Fruit fly (Drosophila melanogaster): Measurements from ENCODE around the gene Samuel.

The Samuel gene

dm6 chr2L:11113011-11113528, 46.3 kb upstream of the Samuel start, which contains the start of gene Idua (continued):
- no peak for TF ChIP-seq dm (GFP tag; optimal IDR thresholded peaks at IDR 0.05)
- TF ChIP-seq CTCF (GFP tag; optimal IDR thresholded peaks at IDR 0.05) = no peak
- peak; percentile 41; the same call in 1 of the 2 replicates for TF ChIP-seq sisA (GFP tag; IDR thresholded peaks at IDR 0.05)
- TF ChIP-seq Ptx1 (GFP tag; IDR thresholded peaks at IDR 0.05) = peak; percentile 66
- peak; percentile 58 for TF ChIP-seq HmgZ (tag; optimal IDR thresholded peaks at IDR 0.05)
- no peak for TF ChIP-seq Dad (GFP tag; optimal IDR thresholded peaks at IDR 0.05)
- peak; percentile 82 for TF ChIP-seq CG9727 (GFP tag; optimal IDR thresholded peaks at IDR 0.05)
- TF ChIP-seq CG12391 (tag; optimal IDR thresholded peaks at IDR 0.05) = peak; percentile 69
- no peak for TF ChIP-seq MTF-1 (GFP tag; optimal IDR thresholded peaks at IDR 0.05; ENCODE audit: borderline replicate concordance)
- peak; percentile 69 for TF ChIP-seq CG17359 (tag; optimal IDR thresholded peaks at IDR 0.05)
- TF ChIP-seq Nf-YB (GFP tag; optimal IDR thresholded peaks at IDR 0.05) = peak; percentile 45
- TF ChIP-seq CG2712 (tag; optimal IDR thresholded peaks at IDR 0.05) = no peak
- TF ChIP-seq vnd (GFP tag; IDR thresholded peaks at IDR 0.05; ENCODE audit: partially characterized antibody) = no peak
- no peak for TF ChIP-seq kni (GFP tag; optimal IDR thresholded peaks at IDR 0.05)
- TF ChIP-seq CG3407 (GFP tag; optimal IDR thresholded peaks at IDR 0.05) = peak; percentile 35
- peak; percentile 89 for TF ChIP-seq Fer1 (GFP tag; optimal IDR thresholded peaks at IDR 0.05)
- peak; percentile 18; the same call in 1 of the 2 replicates for TF ChIP-seq CG14441 (GFP tag; IDR thresholded peaks at IDR 0.05)
- no peak for TF ChIP-seq Sin3A (optimal IDR thresholded peaks at IDR 0.05)
- TF ChIP-seq tx (GFP tag; optimal IDR thresholded peaks at IDR 0.05) = no peak
- TF ChIP-seq zfh2 (GFP tag; optimal IDR thresholded peaks at IDR 0.05) = peak; percentile 20
- TF ChIP-seq CG6854 (GFP tag; optimal IDR thresholded peaks at IDR 0.05) = peak; percentile 82
- peak; percentile 58 for TF ChIP-seq az2 (GFP tag; optimal IDR thresholded peaks at IDR 0.05)
- TF ChIP-seq NC2α (GFP tag; optimal IDR thresholded peaks at IDR 0.05) = no peak
- TF ChIP-seq CG34376 (GFP tag; optimal IDR thresholded peaks at IDR 0.05) = peak; percentile 75
- TF ChIP-seq CG1602 (GFP tag; optimal IDR thresholded peaks at IDR 0.05) = peak; percentile 21
- TF ChIP-seq CG10431 (GFP tag; optimal IDR thresholded peaks at IDR 0.05) = no peak
- TF ChIP-seq Myb (GFP tag; optimal IDR thresholded peaks at IDR 0.05) = peak; percentile 11
- TF ChIP-seq btn (GFP tag; optimal IDR thresholded peaks at IDR 0.05) = no peak
- TF ChIP-seq Hsf (GFP tag; optimal IDR thresholded peaks at IDR 0.05) = peak; percentile 60
- peak; percentile 38 for TF ChIP-seq grn (GFP tag; optimal IDR thresholded peaks at IDR 0.05)
- no peak for TF ChIP-seq gcm2 (GFP tag; optimal IDR thresholded peaks at IDR 0.05)
- TF ChIP-seq emc (GFP tag; optimal IDR thresholded peaks at IDR 0.05) = no peak
- peak; percentile 39; the same call in 1 of the 2 replicates for TF ChIP-seq al (GFP tag; IDR thresholded peaks at IDR 0.05)
- no peak for TF ChIP-seq pan (optimal IDR thresholded peaks at IDR 0.05)
- peak in 1 of 2 experiments; percentile 72 for TF ChIP-seq pan (GFP tag; optimal IDR thresholded peaks at IDR 0.05 in 1 of 2, IDR thresholded peaks at IDR 0.05 in 1 of 2)
- TF ChIP-seq CG31388 (GFP tag; optimal IDR thresholded peaks at IDR 0.05) = peak; percentile 12
- TF ChIP-seq Lhr (GFP tag; optimal IDR thresholded peaks at IDR 0.05) = no peak
- TF ChIP-seq Meics (GFP tag; optimal IDR thresholded peaks at IDR 0.05) = peak; percentile 93
- TF ChIP-seq CG11398 (GFP tag; optimal IDR thresholded peaks at IDR 0.05) = no peak
- peak; percentile 40 for TF ChIP-seq Fer2 (tag; optimal IDR thresholded peaks at IDR 0.05)
- TF ChIP-seq unpg (GFP tag; optimal IDR thresholded peaks at IDR 0.05) = no peak
- TF ChIP-seq slou (GFP tag; optimal IDR thresholded peaks at IDR 0.05) = peak; percentile 2
- TF ChIP-seq CG33213 (GFP tag; optimal IDR thresholded peaks at IDR 0.05) = no peak
- no peak for TF ChIP-seq CG10959 (GFP tag; IDR thresholded peaks at IDR 0.05)
- TF ChIP-seq onecut (GFP tag; IDR thresholded peaks at IDR 0.05) = peak; percentile 59
- peak; percentile 60; the same call in 1 of the 3 replicates for TF ChIP-seq CG7357 (GFP tag; IDR thresholded peaks at IDR 0.05)
- peak; percentile 53 for TF ChIP-seq Fer3 (tag; optimal IDR thresholded peaks at IDR 0.05)
- TF ChIP-seq grau (tag; optimal IDR thresholded peaks at IDR 0.05) = peak; percentile 83
- TF ChIP-seq prd (optimal IDR thresholded peaks at IDR 0.05) = no peak
- TF ChIP-seq prd (GFP tag; IDR thresholded peaks at IDR 0.05) = peak; percentile 58
- no peak for TF ChIP-seq chn (GFP tag; optimal IDR thresholded peaks at IDR 0.05)
- no peak for TF ChIP-seq Tbp (GFP tag; optimal IDR thresholded peaks at IDR 0.05)
- TF ChIP-seq ttk (GFP tag; IDR thresholded peaks at IDR 0.05) = peak; percentile 30; the same call in 1 of the 2 replicates

All from whole organism, embryonic.